Fruit fly (Drosophila melanogaster) whole organism, prepupa: ENCODE measurements around the gene fln.

ENCODE experiments used
- Eip75B ChIP-seq: fragments of 200-800 bp; sonication (Bioruptor generic); optimal IDR thresholded peaks from 3 replicates; lab custom pipeline; 2016; ENCODE audit warnings: missing biosample characterization, missing genetic modification characterization
- Smox ChIP-seq: fragments of 200-800 bp; sonication (Bioruptor generic); optimal IDR thresholded peaks from 3 replicates; lab custom pipeline; 2016; ENCODE audit warnings: missing biosample characterization, missing genetic modification characterization
- Sox102F ChIP-seq: fragments of 200-800 bp; sonication (Bioruptor generic); optimal IDR thresholded peaks from 2 replicates; lab custom pipeline; 2016; ENCODE audit warnings: missing biosample characterization, mild to moderate bottlenecking, missing genetic modification characterization
- cyc ChIP-seq: fragments of 200-800 bp; sonication (Bioruptor generic); optimal IDR thresholded peaks from 3 replicates; lab custom pipeline; 2016; ENCODE audit warnings: missing biosample characterization, missing genetic modification characterization
- dsx ChIP-seq: fragments of 200-800 bp; optimal IDR thresholded peaks from 3 replicates; lab custom pipeline; 2019; ENCODE audit warnings: missing biosample characterization, mild to moderate bottlenecking, missing genetic modification characterization, moderate library complexity; ENCODE audit not compliant: poor library complexity, severe bottlenecking
- eg ChIP-seq: fragments of 200-800 bp; sonication (Bioruptor generic); IDR thresholded peaks from 3 replicates; pipeline ENCODE4 v1.3.6; 2022; ENCODE audit warnings: missing biosample characterization, missing genetic modification characterization
- spab ChIP-seq: fragments of 200-800 bp; sonication (Bioruptor generic); optimal IDR thresholded peaks from 2 replicates; lab custom pipeline; 2017; ENCODE audit warnings: missing biosample characterization, mild to moderate bottlenecking, missing genetic modification characterization, missing genetic modification reagents

- TF ChIP-seq Sox102F, result no peak
- TF ChIP-seq spab (GFP tag; lab: Kevin White, UChicago), result no peak
- TF ChIP-seq Smox (GFP tag; lab: Kevin White, UChicago), result no peak
- no peak for TF ChIP-seq dsx
- TF ChIP-seq Eip75B (GFP tag; lab: Kevin White, UChicago), result no peak
- no peak for TF ChIP-seq cyc (GFP tag; lab: Kevin White, UChicago)
- no peak for TF ChIP-seq eg (GFP tag; lab: Robert Waterston, UW)
Measured at dm6 chr3L:20006269-20007265, 15.5 kb upstream of the fln start.
